Fruit fly (Drosophila melanogaster) whole organism, embryonic: ENCODE results near the gene Datp.

ENCODE experiments used
- ATbp ChIP-seq: fragments of 200-800 bp; sonication (Bioruptor generic); optimal IDR thresholded peaks from 2 replicates; lab custom pipeline; 2017; ENCODE audit warnings: missing biosample characterization, mild to moderate bottlenecking, missing genetic modification characterization, missing genetic modification reagents
- Abd-B ChIP-seq: fragments of 200-800 bp; sonication (Bioruptor generic); optimal IDR thresholded peaks from 2 replicates; lab custom pipeline; 2018; ENCODE audit warnings: missing biosample characterization, mild to moderate bottlenecking, missing genetic modification characterization, moderate library complexity
- CG10431 ChIP-seq: fragments of 200-800 bp; sonication (Bioruptor generic); optimal IDR thresholded peaks from 3 replicates; lab custom pipeline; 2018; ENCODE audit warnings: missing biosample characterization, mild to moderate bottlenecking, missing genetic modification characterization
- CG11723 ChIP-seq: fragments of 200-800 bp; sonication (Bioruptor generic); optimal IDR thresholded peaks from 2 replicates; lab custom pipeline; 2017; ENCODE audit warnings: missing biosample characterization, mild to moderate bottlenecking, missing genetic modification characterization
- CG12155 ChIP-seq: fragments of 200-800 bp; sonication (Bioruptor generic); optimal IDR thresholded peaks from 3 replicates; lab custom pipeline; 2016; ENCODE audit warnings: missing biosample characterization, missing genetic modification characterization
- CG12769 ChIP-seq: fragments of 200-800 bp; sonication (Bioruptor generic); optimal IDR thresholded peaks from 2 replicates; lab custom pipeline; 2019; ENCODE audit warnings: missing biosample characterization, mild to moderate bottlenecking, missing genetic modification characterization, moderate library complexity
- CG13123 ChIP-seq: fragments of 200-800 bp; sonication (Bioruptor generic); optimal IDR thresholded peaks from 2 replicates; lab custom pipeline; 2016; ENCODE audit warnings: missing biosample characterization, missing genetic modification characterization
- CG14667 ChIP-seq: fragments of 200-800 bp; sonication (Bioruptor generic); IDR thresholded peaks from 2 replicates; pipeline ENCODE4 v1.3.6; 2022; ENCODE audit warnings: missing biosample characterization, missing genetic modification characterization
- CG15269 ChIP-seq: fragments of 200-800 bp; sonication (Bioruptor generic); optimal IDR thresholded peaks from 2 replicates; lab custom pipeline; 2018; ENCODE audit warnings: missing biosample characterization, mild to moderate bottlenecking, missing genetic modification characterization, moderate library complexity
- CG17186 ChIP-seq: fragments of 200-800 bp; sonication (Bioruptor generic); optimal IDR thresholded peaks from 3 replicates; lab custom pipeline; 2017; ENCODE audit warnings: missing biosample characterization, missing genetic modification reagents, missing genetic modification characterization
- CG17359 ChIP-seq: fragments of 200-800 bp; sonication (Bioruptor generic); optimal IDR thresholded peaks from 3 replicates; lab custom pipeline; 2018; ENCODE audit warnings: missing biosample characterization, mild to moderate bottlenecking, missing genetic modification characterization, moderate library complexity
- CG17568 ChIP-seq: fragments of 200-800 bp; sonication (Bioruptor generic); optimal IDR thresholded peaks from 2 replicates; lab custom pipeline; 2018; ENCODE audit warnings: missing biosample characterization, mild to moderate bottlenecking, missing genetic modification characterization, moderate library complexity
- CG18262 ChIP-seq: fragments of 200-800 bp; optimal IDR thresholded peaks from 3 replicates; lab custom pipeline; 2019; ENCODE audit warnings: missing biosample characterization, mild to moderate bottlenecking, missing genetic modification characterization, moderate library complexity
- CG30020 ChIP-seq: fragments of 200-800 bp; optimal IDR thresholded peaks from 2 replicates; lab custom pipeline; 2019; ENCODE audit warnings: missing biosample characterization, mild to moderate bottlenecking, missing genetic modification characterization, moderate library complexity
- CG31224 ChIP-seq: fragments of 200-800 bp; sonication (Bioruptor generic); IDR thresholded peaks from 2 replicates; pipeline ENCODE4 v1.3.6; 2022; ENCODE audit warnings: missing biosample characterization, missing genetic modification characterization
- CG32767 ChIP-seq: fragments of 200-800 bp; sonication (Bioruptor generic); IDR thresholded peaks from 2 replicates; pipeline ENCODE4 v1.3.6; 2022; ENCODE audit warnings: missing biosample characterization, missing genetic modification characterization
- CG3838 ChIP-seq: fragments of 200-800 bp; sonication (Bioruptor generic); optimal IDR thresholded peaks from 3 replicates; lab custom pipeline; 2016; ENCODE audit warnings: missing biosample characterization, missing genetic modification characterization
- CG4328 ChIP-seq: fragments of 200-800 bp; sonication (Bioruptor generic); optimal IDR thresholded peaks from 3 replicates; lab custom pipeline; 2017; ENCODE audit warnings: missing biosample characterization, missing genetic modification reagents, missing genetic modification characterization
- CG4404 ChIP-seq: fragments of 200-800 bp; sonication (Bioruptor generic); IDR thresholded peaks from 2 replicates; pipeline ENCODE4 v1.3.6; 2022; ENCODE audit warnings: missing biosample characterization, missing genetic modification characterization
- CG4424 ChIP-seq: fragments of 200-800 bp; sonication (Bioruptor generic); optimal IDR thresholded peaks from 3 replicates; lab custom pipeline; 2016; ENCODE audit warnings: missing biosample characterization, missing genetic modification characterization
- CG7372 ChIP-seq: fragments of 200-800 bp; sonication (Bioruptor generic); IDR thresholded peaks from 2 replicates; pipeline ENCODE4 v1.3.6; 2022; ENCODE audit warnings: missing biosample characterization, missing genetic modification characterization
- CG8281 ChIP-seq: fragments of 200-800 bp; sonication (Bioruptor generic); optimal IDR thresholded peaks from 2 replicates; lab custom pipeline; 2018; ENCODE audit warnings: missing biosample characterization, mild to moderate bottlenecking, missing genetic modification characterization, moderate library complexity
- CG8359 ChIP-seq: fragments of 200-800 bp; sonication (Bioruptor generic); optimal IDR thresholded peaks from 2 replicates; lab custom pipeline; 2017; ENCODE audit warnings: missing biosample characterization, mild to moderate bottlenecking, missing genetic modification characterization, borderline replicate concordance
- CG9215 ChIP-seq: fragments of 200-800 bp; sonication (Bioruptor generic); IDR thresholded peaks from 2 replicates; pipeline ENCODE4 v1.3.6; 2022; ENCODE audit warnings: missing biosample characterization, missing genetic modification characterization
- CG9609 ChIP-seq: fragments of 200-800 bp; sonication (Bioruptor generic); optimal IDR thresholded peaks from 3 replicates; lab custom pipeline; 2016; ENCODE audit warnings: missing biosample characterization, missing genetic modification characterization
- Dip2 ChIP-seq: fragments of 200-800 bp; sonication (Bioruptor generic); IDR thresholded peaks from 2 replicates; pipeline ENCODE4 v1.3.6; 2022; ENCODE audit warnings: missing biosample characterization, missing genetic modification characterization
- Eip74EF ChIP-seq, 2 experiments: fragments of 200-800 bp in 1 of 2; fragments of >200 bp in 1 of 2; sonication (Bioruptor generic) in 1 of 2; optimal IDR thresholded peaks; 2 replicates each; lab custom pipeline; 2017 to 2019; ENCODE audit warnings: missing biosample characterization in 2 of 2, missing genetic modification characterization in 2 of 2, mild to moderate bottlenecking in 1 of 2, moderate library complexity in 1 of 2
- HLH4C ChIP-seq: fragments of 200-800 bp; sonication (Bioruptor generic); IDR thresholded peaks from 3 replicates; pipeline ENCODE4 v1.3.6; 2022; ENCODE audit warnings: missing biosample characterization, missing genetic modification characterization; ENCODE audit not compliant: partially characterized antibody
- HmgD ChIP-seq: fragments of 200-800 bp; sonication (Bioruptor generic); optimal IDR thresholded peaks from 3 replicates; lab custom pipeline; 2016; ENCODE audit warnings: missing biosample characterization, missing genetic modification characterization
- Hsf ChIP-seq: fragments of 200-800 bp; sonication (Bioruptor generic); optimal IDR thresholded peaks from 3 replicates; lab custom pipeline; 2016; ENCODE audit warnings: missing biosample characterization, missing genetic modification characterization
- Med ChIP-seq: fragments of 200-800 bp; sonication (Bioruptor generic); peaks from one replicate; lab custom pipeline; 2016; ENCODE audit warnings: missing biosample characterization, missing genetic modification characterization, mild to moderate bottlenecking, inconsistent platforms, moderate library complexity
- NFAT ChIP-seq: fragments of 200-800 bp; sonication (Bioruptor generic); IDR thresholded peaks from 2 replicates; pipeline ENCODE4 v1.3.6; 2022; ENCODE audit warnings: missing biosample characterization, missing genetic modification characterization
- Oaz ChIP-seq: fragments of 200-800 bp; sonication (Bioruptor generic); IDR thresholded peaks from 2 replicates; pipeline ENCODE4 v1.3.6; 2022; ENCODE audit warnings: missing biosample characterization, missing genetic modification characterization
- Oli ChIP-seq: fragments of 200-800 bp; sonication (Bioruptor generic); optimal IDR thresholded peaks from 2 replicates; lab custom pipeline; 2018; ENCODE audit warnings: missing biosample characterization, mild to moderate bottlenecking, missing genetic modification characterization, moderate library complexity
- PHDP ChIP-seq: fragments of 200-800 bp; sonication (Bioruptor generic); optimal IDR thresholded peaks from 3 replicates; lab custom pipeline; 2018; ENCODE audit warnings: missing biosample characterization, mild to moderate bottlenecking, missing genetic modification characterization, moderate library complexity
- al ChIP-seq: fragments of 200-800 bp; sonication (Bioruptor generic); IDR thresholded peaks from 2 replicates; pipeline ENCODE4 v1.3.6; 2022; ENCODE audit warnings: missing biosample characterization, missing genetic modification characterization
- ase ChIP-seq: fragments of 200-800 bp; sonication (Bioruptor generic); IDR thresholded peaks from 3 replicates; pipeline ENCODE4 v1.3.6; 2022; ENCODE audit warnings: missing biosample characterization, missing genetic modification characterization
- br ChIP-seq: fragments of >200 bp; optimal IDR thresholded peaks from 2 replicates; lab custom pipeline; 2017
- btn ChIP-seq: fragments of 200-800 bp; sonication (Bioruptor generic); optimal IDR thresholded peaks from 2 replicates; lab custom pipeline; 2016; ENCODE audit warnings: missing biosample characterization, missing genetic modification characterization
- dati ChIP-seq: fragments of 200-800 bp; sonication (Bioruptor generic); IDR thresholded peaks from 2 replicates; pipeline ENCODE4 v1.3.6; 2022; ENCODE audit warnings: missing biosample characterization, missing genetic modification characterization
- fd3F ChIP-seq: fragments of 200-800 bp; sonication (Bioruptor generic); optimal IDR thresholded peaks from 2 replicates; lab custom pipeline; 2018; ENCODE audit warnings: missing biosample characterization, mild to moderate bottlenecking, missing genetic modification characterization, moderate library complexity
- ken ChIP-seq: fragments of 200-800 bp; sonication (Bioruptor generic); IDR thresholded peaks from 3 replicates; pipeline ENCODE4 v1.3.6; 2022; ENCODE audit warnings: missing biosample characterization, missing genetic modification characterization
- luna ChIP-seq: fragments of 200-800 bp; sonication (Bioruptor generic); optimal IDR thresholded peaks from 2 replicates; lab custom pipeline; 2016; ENCODE audit warnings: missing biosample characterization, missing genetic modification characterization
- nmo ChIP-seq: fragments of 200-800 bp; sonication (Bioruptor generic); optimal IDR thresholded peaks from 2 replicates; lab custom pipeline; 2018; ENCODE audit warnings: missing biosample characterization, mild to moderate bottlenecking, missing genetic modification characterization, moderate library complexity
- otp ChIP-seq: fragments of 200-800 bp; sonication (Bioruptor generic); IDR thresholded peaks from 3 replicates; pipeline ENCODE4, ENCODE4 v1.3.6; 2022; ENCODE audit warnings: missing biosample characterization, missing genetic modification characterization
- pnt ChIP-seq: fragments of 200-800 bp; sonication (Bioruptor generic); optimal IDR thresholded peaks from 3 replicates; lab custom pipeline; 2016; ENCODE audit warnings: missing biosample characterization, missing genetic modification characterization
- sim ChIP-seq: fragments of 200-800 bp; sonication (Bioruptor generic); IDR thresholded peaks from 2 replicates; pipeline ENCODE4 v1.3.6; 2022; ENCODE audit warnings: missing biosample characterization, missing genetic modification characterization
- tin ChIP-seq: fragments of 200-800 bp; sonication (Bioruptor generic); optimal IDR thresholded peaks from 3 replicates; lab custom pipeline; 2016; ENCODE audit warnings: missing biosample characterization, missing genetic modification characterization
- trem ChIP-seq: fragments of 200-800 bp; optimal IDR thresholded peaks from 3 replicates; lab custom pipeline; 2019; ENCODE audit warnings: missing biosample characterization, mild to moderate bottlenecking, missing genetic modification characterization, moderate library complexity
- z ChIP-seq: fragments of 200-800 bp; sonication (Bioruptor generic); IDR thresholded peaks from 3 replicates; pipeline ENCODE4 v1.3.6; 2022; ENCODE audit warnings: missing biosample characterization, missing genetic modification characterization
- zen2 ChIP-seq: fragments of 200-800 bp; sonication (Bioruptor generic); IDR thresholded peaks from 3 replicates; pipeline ENCODE4 v1.3.6; 2022; ENCODE audit warnings: missing biosample characterization, missing genetic modification characterization; ENCODE audit not compliant: partially characterized antibody

The Datp gene

dm6 chr2L:9954119-9954518, 15.5 kb upstream of the Datp start, which contains the start of the genes CG13126 and CG4709 (continued):
- TF ChIP-seq Med (GFP tag; lab: Kevin White, UChicago) = peak; percentile 90
- no peak for TF ChIP-seq CG9609 (GFP tag; lab: Kevin White, UChicago)
- TF ChIP-seq dati (GFP tag; lab: Robert Waterston, UW) = peak; percentile 10; the same call in 1 of the 2 replicates
- peak; percentile 89 for TF ChIP-seq ase (GFP tag; lab: Robert Waterston, UW)
- TF ChIP-seq CG15269 = peak; percentile 91
- TF ChIP-seq Hsf (GFP tag; lab: Kevin White, UChicago) = peak; percentile 63
- TF ChIP-seq CG7372 (GFP tag; lab: Robert Waterston, UW) = peak; percentile 83
- TF ChIP-seq CG3838 (GFP tag; lab: Kevin White, UChicago) = peak; percentile 58
- peak; percentile 85 for TF ChIP-seq CG17568
- TF ChIP-seq otp (GFP tag; lab: Robert Waterston, UW) = peak; percentile 77; the same call in 2 of the 3 replicates
- peak; percentile 92 for TF ChIP-seq Oli
- no peak for TF ChIP-seq zen2 (GFP tag; lab: Robert Waterston, UW)
- TF ChIP-seq btn (GFP tag; lab: Kevin White, UChicago) = no peak
- TF ChIP-seq HLH4C (GFP tag; lab: Robert Waterston, UW) = no peak
- TF ChIP-seq CG4328 = peak; percentile 76
- TF ChIP-seq Dip2 (GFP tag; lab: Robert Waterston, UW) = no peak
- peak; percentile 81 for TF ChIP-seq CG4404
- peak; percentile 95 for TF ChIP-seq CG17359 (tag; lab: Kevin White, UChicago)
- TF ChIP-seq sim (GFP tag; lab: Robert Waterston, UW) = peak; percentile 81; the same call in 1 of the 2 replicates
- TF ChIP-seq CG13123 (GFP tag; lab: Kevin White, UChicago) = peak; percentile 75
- no peak for TF ChIP-seq z (GFP tag; lab: Robert Waterston, UW)
- TF ChIP-seq ken (GFP tag; lab: Robert Waterston, UW) = peak; percentile 73
- peak; percentile 77 for TF ChIP-seq CG10431 (GFP tag; lab: Kevin White, UChicago)
- TF ChIP-seq PHDP (tag; lab: Kevin White, UChicago) = peak; percentile 93
- TF ChIP-seq trem (tag; lab: Kevin White, UChicago) = peak; percentile 96
- peak; percentile 83 for TF ChIP-seq Abd-B (GFP tag; lab: Kevin White, UChicago)
- TF ChIP-seq nmo (GFP tag; lab: Kevin White, UChicago) = peak; percentile 97
- TF ChIP-seq CG8359 (GFP tag; lab: Kevin White, UChicago) = peak; percentile 76
- peak; percentile 78 for TF ChIP-seq CG30020
- TF ChIP-seq Eip74EF (GFP tag; optimal IDR thresholded peaks at IDR 0.05; lab: Kevin White, UChicago) = peak in 1 of 2 experiments; percentile 94
- peak; percentile 83 for TF ChIP-seq fd3F (GFP tag; lab: Kevin White, UChicago)
- TF ChIP-seq br = no peak
- peak; percentile 71; the same call in 1 of the 2 replicates for TF ChIP-seq NFAT (GFP tag; lab: Robert Waterston, UW)
- TF ChIP-seq CG18262 (tag; lab: Kevin White, UChicago) = peak; percentile 97
- TF ChIP-seq tin (GFP tag; lab: Kevin White, UChicago) = peak; percentile 92
- TF ChIP-seq CG32767 (GFP tag; lab: Robert Waterston, UW) = peak; percentile 88
- TF ChIP-seq CG8281 (tag; lab: Kevin White, UChicago) = peak; percentile 76
- TF ChIP-seq Oaz (GFP tag; lab: Robert Waterston, UW) = peak; percentile 73
- TF ChIP-seq CG4424 (GFP tag; lab: Kevin White, UChicago) = peak; percentile 94
- TF ChIP-seq CG12155 (GFP tag; lab: Kevin White, UChicago) = peak; percentile 86
- TF ChIP-seq CG14667 (GFP tag; lab: Robert Waterston, UW) = peak; percentile 84
- peak; percentile 82 for TF ChIP-seq ATbp
- TF ChIP-seq CG11723 (GFP tag; lab: Kevin White, UChicago) = peak; percentile 74
- TF ChIP-seq luna (GFP tag; lab: Kevin White, UChicago) = no peak
- peak; percentile 19 for TF ChIP-seq CG17186 (GFP tag; lab: Kevin White, UChicago)
- TF ChIP-seq al (GFP tag; lab: Robert Waterston, UW) = peak; percentile 78
- peak; percentile 79 for TF ChIP-seq CG31224 (GFP tag; lab: Robert Waterston, UW)
- no peak for TF ChIP-seq CG12769
- TF ChIP-seq HmgD (GFP tag; lab: Kevin White, UChicago) = no peak
- peak; percentile 33 for TF ChIP-seq pnt (GFP tag; lab: Kevin White, UChicago)
- peak; percentile 85 for TF ChIP-seq CG9215 (GFP tag; lab: Robert Waterston, UW)
